Worm (Caenorhabditis elegans) whole organism, young adult: ENCODE measurements around the gene C04G6.13.

Source experiments
- B0261.1 ChIP-seq: sonication (generic microtip); optimal IDR thresholded peaks from 2 replicates; lab custom pipeline; 2016; ENCODE audit warnings: mild to moderate bottlenecking, missing genetic modification characterization, moderate library complexity, missing compliant biosample characterization
- B0336.3 ChIP-seq: fragments of 200-800 bp; sonication (Bioruptor generic); IDR thresholded peaks from 2 replicates; pipeline ENCODE4 v1.3.6; 2022; ENCODE audit warnings: missing genetic modification characterization, missing compliant biosample characterization
- C06A6.2 ChIP-seq: fragments of 200-800 bp; sonication (Bioruptor generic); conservative IDR thresholded peaks from 2 replicates; pipeline ENCODE4 v1.3.6; 2022; ENCODE audit warnings: missing genetic modification characterization, missing compliant biosample characterization
- D2030.7 ChIP-seq: fragments of 200-800 bp; sonication (Bioruptor generic); IDR thresholded peaks from 2 replicates; pipeline ENCODE4 v1.3.6; 2022; ENCODE audit warnings: missing genetic modification reagents, missing genetic modification characterization, missing compliant biosample characterization
- F10E7.11 ChIP-seq: sonication (generic microtip); optimal IDR thresholded peaks from 2 replicates; lab custom pipeline; 2017; ENCODE audit warnings: mild to moderate bottlenecking, missing genetic modification characterization, moderate library complexity, missing compliant biosample characterization
- F22D6.2 ChIP-seq: sonication (generic microtip); optimal IDR thresholded peaks from 2 replicates; lab custom pipeline; 2016; ENCODE audit warnings: mild to moderate bottlenecking, missing genetic modification characterization, missing compliant biosample characterization
- F33H1.4 ChIP-seq: fragments of 200-800 bp; sonication (Bioruptor generic); IDR thresholded peaks from 2 replicates; pipeline ENCODE4 v1.3.6; 2022; ENCODE audit warnings: missing genetic modification reagents, missing genetic modification characterization, missing compliant biosample characterization
- F39B2.1 ChIP-seq: fragments of 200-800 bp; sonication (Bioruptor generic); IDR thresholded peaks from 2 replicates; pipeline ENCODE4 v1.3.6; 2022; ENCODE audit warnings: missing genetic modification reagents, missing genetic modification characterization, missing compliant biosample characterization
- K11D2.4 ChIP-seq: fragments of 200-800 bp; sonication (Bioruptor generic); IDR thresholded peaks from 2 replicates; pipeline ENCODE4 v1.3.6; 2022; ENCODE audit warnings: missing genetic modification reagents, missing genetic modification characterization, missing compliant biosample characterization
- Y56A3A.18 ChIP-seq: fragments of 200-800 bp; sonication (Bioruptor generic); IDR thresholded peaks from 2 replicates; pipeline ENCODE4 v1.3.6; 2022; ENCODE audit warnings: missing genetic modification reagents, missing genetic modification characterization, missing compliant biosample characterization
- Y79H2A.3 ChIP-seq: fragments of 200-800 bp; sonication (Bioruptor generic); conservative IDR thresholded peaks from 2 replicates; pipeline ENCODE4 v1.3.6; 2022; ENCODE audit warnings: missing genetic modification reagents, missing genetic modification characterization, missing compliant biosample characterization
- ama-1 ChIP-seq, 3 experiments: fragments of 150-350 bp in 1 of 3; sonication (generic microtip) in 2 of 3; optimal IDR thresholded peaks; 2 replicates each; lab custom pipeline; 2014 to 2018; ENCODE audit warnings: missing biosample characterization in 2 of 3, missing genetic modification characterization in 2 of 3, missing genetic modification reagents in 2 of 3
- attf-6 ChIP-seq: fragments of 200-800 bp; sonication (Bioruptor generic); IDR thresholded peaks from 2 replicates; pipeline ENCODE4 v1.3.6; 2022; ENCODE audit warnings: missing genetic modification reagents, missing genetic modification characterization, missing compliant biosample characterization
- cebp-1 ChIP-seq, 2 experiments: fragments of 200-800 bp in 1 of 2; sonication (Bioruptor generic) in 1 of 2; sonication (generic microtip) in 1 of 2; IDR thresholded peaks in 1 of 2; optimal IDR thresholded peaks in 1 of 2; 2 replicates each; pipeline versions ENCODE4 v1.3.6 to Lab custom; 2017 to 2022; ENCODE audit warnings: missing compliant biosample characterization in 2 of 2, missing genetic modification characterization in 2 of 2, mild to moderate bottlenecking in 1 of 2, missing genetic modification reagents in 1 of 2, moderate library complexity in 1 of 2
- ceh-79 ChIP-seq: sonication (generic microtip); optimal IDR thresholded peaks from 2 replicates; lab custom pipeline; 2017; ENCODE audit warnings: mild to moderate bottlenecking, missing genetic modification characterization, missing compliant biosample characterization
- chd-7 ChIP-seq: sonication (generic microtip); optimal IDR thresholded peaks from 2 replicates; lab custom pipeline; 2016; ENCODE audit warnings: mild to moderate bottlenecking, missing genetic modification characterization, moderate library complexity, missing compliant biosample characterization
- die-1 ChIP-seq: sonication (generic microtip); optimal IDR thresholded peaks from 2 replicates; lab custom pipeline; 2016; ENCODE audit warnings: missing genotype, mild to moderate bottlenecking, missing genetic modification characterization, missing compliant biosample characterization
- efl-1 ChIP-seq: fragments of 150-350 bp; optimal IDR thresholded peaks from 2 replicates; lab custom pipeline; 2014; ENCODE audit warnings: missing biosample characterization, missing genetic modification reagents, missing genetic modification characterization
- ekl-4 ChIP-seq: fragments of 200-800 bp; sonication (Bioruptor generic); IDR thresholded peaks from 2 replicates; pipeline ENCODE4 v1.3.6; 2022; ENCODE audit warnings: missing genetic modification reagents, missing genetic modification characterization, missing compliant biosample characterization
- ets-4 ChIP-seq: fragments of 200-800 bp; sonication (Bioruptor generic); optimal IDR thresholded peaks from 2 replicates; lab custom pipeline; 2018; ENCODE audit warnings: mild to moderate bottlenecking, missing genetic modification characterization, missing compliant biosample characterization
- him-1 ChIP-seq: sonication (generic microtip); optimal IDR thresholded peaks from 2 replicates; lab custom pipeline; 2016; ENCODE audit warnings: missing genotype, missing genetic modification reagents, missing genetic modification characterization, missing compliant biosample characterization
- hlh-26 ChIP-seq: fragments of 200-800 bp; sonication (Bioruptor generic); conservative IDR thresholded peaks from 2 replicates; pipeline ENCODE4 v1.3.6; 2022; ENCODE audit warnings: missing genetic modification reagents, missing genetic modification characterization, missing compliant biosample characterization
- hrde-1 ChIP-seq: sonication (generic microtip); optimal IDR thresholded peaks from 2 replicates; lab custom pipeline; 2016; ENCODE audit warnings: missing genetic modification characterization, mild to moderate bottlenecking, missing compliant biosample characterization, moderate library complexity, missing genotype, missing genetic modification reagents, borderline replicate concordance
- hsf-1 ChIP-seq: fragments of 200-800 bp; sonication (Bioruptor generic); IDR thresholded peaks from 2 replicates; pipeline ENCODE4 v1.3.6; 2022; ENCODE audit warnings: missing genetic modification reagents, missing genetic modification characterization, missing compliant biosample characterization
- lin-26 ChIP-seq: fragments of 200-800 bp; sonication (Bioruptor generic); IDR thresholded peaks from 2 replicates; pipeline ENCODE4 v1.3.6; 2022; ENCODE audit warnings: missing genetic modification reagents, missing genetic modification characterization, missing compliant biosample characterization
- lin-54 ChIP-seq: fragments of 200-800 bp; sonication (Bioruptor generic); optimal IDR thresholded peaks from 2 replicates; lab custom pipeline; 2018; ENCODE audit warnings: mild to moderate bottlenecking, missing genetic modification characterization, missing compliant biosample characterization
- lir-1 ChIP-seq: fragments of 200-800 bp; sonication (Bioruptor generic); conservative IDR thresholded peaks from 2 replicates; pipeline ENCODE4 v1.3.6; 2022; ENCODE audit warnings: missing genetic modification reagents, missing genetic modification characterization, missing compliant biosample characterization
- lsl-1 ChIP-seq: fragments of 200-800 bp; sonication (Bioruptor generic); optimal IDR thresholded peaks from 2 replicates; lab custom pipeline; 2018; ENCODE audit warnings: mild to moderate bottlenecking, missing genetic modification characterization, moderate library complexity, missing compliant biosample characterization
- madf-3 ChIP-seq: fragments of 200-800 bp; sonication (Bioruptor generic); IDR thresholded peaks from 2 replicates; pipeline ENCODE4 v1.3.6; 2022; ENCODE audit warnings: missing genetic modification reagents, missing genetic modification characterization, missing compliant biosample characterization
- madf-6 ChIP-seq: fragments of 200-800 bp; sonication (Bioruptor generic); IDR thresholded peaks from 2 replicates; pipeline ENCODE4 v1.3.6; 2022; ENCODE audit warnings: missing genetic modification reagents, missing genetic modification characterization, missing compliant biosample characterization
- mcd-1 ChIP-seq: fragments of 200-800 bp; sonication (Bioruptor generic); IDR thresholded peaks from 2 replicates; pipeline ENCODE4 v1.3.6; 2022; ENCODE audit warnings: missing genetic modification reagents, missing genetic modification characterization, missing compliant biosample characterization
- nfya-2 ChIP-seq: fragments of 200-800 bp; sonication (Bioruptor generic); IDR thresholded peaks from 2 replicates; pipeline ENCODE4 v1.3.6; 2022; ENCODE audit warnings: missing genetic modification reagents, missing genetic modification characterization, missing compliant biosample characterization
- pbrm-1 ChIP-seq: fragments of 200-800 bp; sonication (Bioruptor generic); IDR thresholded peaks from 2 replicates; pipeline ENCODE4 v1.3.6; 2022; ENCODE audit warnings: missing genetic modification reagents, missing genetic modification characterization, missing compliant biosample characterization
- pha-4 ChIP-seq: fragments of 150-350 bp; sonication (generic microtip); optimal IDR thresholded peaks from 2 replicates; lab custom pipeline; 2014; ENCODE audit warnings: missing biosample characterization, missing genetic modification reagents, missing genetic modification characterization
- rcor-1 ChIP-seq: fragments of 200-800 bp; sonication (Bioruptor generic); IDR thresholded peaks from 2 replicates; pipeline ENCODE4 v1.3.6; 2022; ENCODE audit warnings: missing genetic modification reagents, missing genetic modification characterization, missing compliant biosample characterization
- snpc-4 ChIP-seq, 5 experiments: fragments of 150-350 bp in 1 of 5; sonication (generic microtip) in 4 of 5; optimal IDR thresholded peaks; 2 replicates each; lab custom pipeline; 2014 to 2018; ENCODE audit warnings: missing genetic modification characterization in 5 of 5, missing biosample characterization in 3 of 5, antibody characterized with exemption in 2 of 5, mild to moderate bottlenecking in 2 of 5, missing compliant biosample characterization in 2 of 5, missing genotype in 2 of 5, moderate library complexity in 2 of 5, missing genetic modification reagents in 1 of 5
- sptf-2 ChIP-seq: fragments of 200-800 bp; sonication (Bioruptor generic); optimal IDR thresholded peaks from 2 replicates; lab custom pipeline; 2018; ENCODE audit warnings: mild to moderate bottlenecking, missing genetic modification characterization, missing compliant biosample characterization
- tbp1 ChIP-seq: fragments of 200-800 bp; sonication (Bioruptor generic); optimal IDR thresholded peaks from 2 replicates; lab custom pipeline; 2018; ENCODE audit warnings: mild to moderate bottlenecking, missing genetic modification characterization, missing compliant biosample characterization
- tbx-9 ChIP-seq: sonication (generic microtip); optimal IDR thresholded peaks from 2 replicates; lab custom pipeline; 2016; ENCODE audit warnings: borderline replicate concordance, missing genetic modification characterization, inconsistent platforms, missing compliant biosample characterization
- tlf-1 ChIP-seq: fragments of 200-800 bp; sonication (Bioruptor generic); optimal IDR thresholded peaks from 2 replicates; lab custom pipeline; 2018; ENCODE audit warnings: mild to moderate bottlenecking, missing genetic modification characterization, missing compliant biosample characterization
- unc-130 ChIP-seq: sonication (generic microtip); optimal IDR thresholded peaks from 2 replicates; lab custom pipeline; 2016; ENCODE audit warnings: missing genetic modification reagents, missing genetic modification characterization, missing compliant biosample characterization
- xnd-1 ChIP-seq: sonication (generic microtip); optimal IDR thresholded peaks from 2 replicates; lab custom pipeline; 2016; ENCODE audit warnings: missing genotype, missing genetic modification reagents, missing genetic modification characterization, missing compliant biosample characterization
- zfh-2 ChIP-seq: fragments of 200-800 bp; sonication (Bioruptor generic); conservative IDR thresholded peaks from 2 replicates; pipeline ENCODE4 v1.3.6; 2022; ENCODE audit warnings: missing genetic modification reagents, missing genetic modification characterization, missing compliant biosample characterization
- zim-3 ChIP-seq: sonication (generic microtip); optimal IDR thresholded peaks from 2 replicates; lab custom pipeline; 2017; ENCODE audit warnings: mild to moderate bottlenecking, missing genetic modification characterization, moderate library complexity, missing compliant biosample characterization
- ztf-22 ChIP-seq: fragments of 200-800 bp; sonication (Bioruptor generic); optimal IDR thresholded peaks from 2 replicates; lab custom pipeline; 2018; ENCODE audit warnings: mild to moderate bottlenecking, missing genetic modification characterization, moderate library complexity, missing compliant biosample characterization
- ztf-6 ChIP-seq: fragments of 200-800 bp; sonication (Bioruptor generic); IDR thresholded peaks from 2 replicates; pipeline ENCODE4 v1.3.6; 2022; ENCODE audit warnings: missing genetic modification reagents, missing genetic modification characterization, missing compliant biosample characterization

The C04G6.13 gene

DNA sequence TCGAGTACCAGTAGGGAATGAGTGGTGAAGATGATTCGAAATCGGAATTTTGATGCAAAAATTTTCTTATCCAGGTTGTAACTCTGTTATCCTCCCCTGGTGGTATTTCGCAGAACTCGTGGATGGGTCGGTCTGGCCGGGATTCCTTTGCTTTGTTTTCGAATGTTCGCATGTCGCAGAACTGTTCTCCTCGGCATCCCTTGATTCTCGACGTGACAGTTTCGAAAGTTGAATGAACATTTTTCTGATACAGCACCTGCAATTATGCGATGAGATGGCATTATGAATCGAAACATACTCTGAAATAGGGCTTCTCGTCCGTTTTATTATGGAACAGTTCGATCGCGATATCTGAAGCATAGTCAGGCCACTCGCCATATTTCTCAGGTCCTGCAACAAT is 37.8 kb upstream of the C04G6.13 start:
- TF ChIP-seq ekl-4 (GFP tag; lab: Robert Waterston, UW) (peak; percentile 77; the same call in 1 of the 2 replicates), F39B2.1 (GFP tag; lab: Robert Waterston, UW) (no peak), pbrm-1 (GFP tag; lab: Robert Waterston, UW) (peak; percentile 50; the same call in 1 of the 2 replicates), die-1 (tag; lab: Kevin White, UChicago) (peak; percentile 26), hlh-26 (GFP tag; lab: Robert Waterston, UW) (no peak), madf-3 (0 out of 2 replicates have a peak, but pooled peaks have one; percentile 4), attf-6 (0 out of 2 replicates have a peak, but pooled peaks have one; percentile 48), hrde-1 (peak; percentile 33), snpc-4 (GFP tag; optimal IDR thresholded peaks at IDR 0.05; lab: Kevin White, UChicago) (no peak), snpc-4 (tag; optimal IDR thresholded peaks at IDR 0.05; lab: Kevin White, UChicago) (peak in 1 of 4 experiments; percentile 73), chd-7 (no peak), mcd-1 (GFP tag; lab: Robert Waterston, UW) (peak; percentile 57), unc-130 (GFP tag; lab: Kevin White, UChicago) (peak; percentile 9), rcor-1 (GFP tag; lab: Robert Waterston, UW) (peak; percentile 49; the same call in 1 of the 2 replicates), lin-54 (peak; percentile 35), xnd-1 (tag; lab: Kevin White, UChicago) (no peak), B0336.3 (GFP tag; lab: Robert Waterston, UW) (peak; percentile 89), K11D2.4 (GFP tag; lab: Robert Waterston, UW) (0 out of 2 replicates have a peak, but pooled peaks have one; percentile 40), hsf-1 (peak; percentile 65; the same call in 1 of the 2 replicates), him-1 (peak; percentile 26), madf-6 (GFP tag; lab: Robert Waterston, UW) (peak; percentile 53), tlf-1 (GFP tag; lab: Kevin White, UChicago) (peak; percentile 10), lsl-1 (peak; percentile 34), zfh-2 (no peak), Y79H2A.3 (GFP tag; lab: Robert Waterston, UW) (no peak), efl-1 (GFP tag; lab: Kevin White, UChicago) (peak; percentile 9), lir-1 (GFP tag; lab: Robert Waterston, UW) (0 out of 2 replicates have a peak, but pooled peaks have one; percentile 8), D2030.7 (GFP tag; lab: Robert Waterston, UW) (peak; percentile 29; the same call in 1 of the 2 replicates), lin-26 (GFP tag; lab: Robert Waterston, UW) (0 out of 2 replicates have a peak, but pooled peaks have one; percentile 13), F33H1.4 (peak; percentile 12; the same call in 1 of the 2 replicates)
- TF ChIP-seq, all 124 proteins: peak for 23

DNA sequence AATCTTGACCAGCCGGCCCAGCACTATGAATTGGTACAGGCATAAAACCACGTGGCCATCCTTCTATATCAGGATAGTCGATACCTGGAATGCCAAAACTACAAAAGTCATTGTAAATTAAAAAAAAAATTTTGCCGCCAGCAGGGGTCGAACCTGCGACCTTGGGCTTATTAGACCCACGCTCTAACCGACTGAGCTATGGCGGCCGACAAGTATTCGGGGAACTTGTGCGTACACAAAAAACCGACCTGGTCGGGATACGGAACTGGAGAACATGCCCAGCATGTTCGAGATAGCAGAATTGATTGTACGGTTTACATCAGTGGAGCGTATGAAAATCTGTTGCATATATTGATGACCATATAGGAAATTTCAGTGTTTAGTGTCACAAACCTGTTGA is 36.7 kb upstream of the C04G6.13 start:
- TF ChIP-seq zfh-2: no peak
- no peak for TF ChIP-seq nfya-2 (GFP tag; lab: Robert Waterston, UW)
- TF ChIP-seq rcor-1 (GFP tag; lab: Robert Waterston, UW): peak; percentile 83
- TF ChIP-seq F22D6.2 (tag; lab: Kevin White, UChicago): no peak
- TF ChIP-seq C06A6.2 (GFP tag; lab: Robert Waterston, UW): peak; percentile 63
- TF ChIP-seq ama-1 (optimal IDR thresholded peaks at IDR 0.05; lab: Kevin White, UChicago): no peak
- peak in 1 of 2 experiments; percentile 68 for TF ChIP-seq ama-1 (GFP tag; optimal IDR thresholded peaks at IDR 0.05; lab: Kevin White, UChicago)
- TF ChIP-seq ceh-79 (tag; lab: Kevin White, UChicago): peak; percentile 19
- peak; percentile 38 for TF ChIP-seq zim-3 (tag; lab: Kevin White, UChicago)
- TF ChIP-seq sptf-2: no peak
- TF ChIP-seq cebp-1 (GFP tag; IDR thresholded peaks at IDR 0.05; lab: Robert Waterston, UW): no peak
- TF ChIP-seq cebp-1 (tag; optimal IDR thresholded peaks at IDR 0.05; lab: Kevin White, UChicago): peak; percentile 53
- peak; percentile 92 for TF ChIP-seq B0261.1 (tag; lab: Kevin White, UChicago)
- TF ChIP-seq ztf-6 (GFP tag; lab: Robert Waterston, UW): no peak
- peak; percentile 99 for TF ChIP-seq tbp1 (GFP tag; lab: Kevin White, UChicago)
- no peak for TF ChIP-seq F10E7.11 (tag; lab: Kevin White, UChicago)
- no peak for TF ChIP-seq tbx-9 (tag; lab: Kevin White, UChicago)
- peak; percentile 15 for TF ChIP-seq die-1 (tag; lab: Kevin White, UChicago)
- peak; percentile 64 for TF ChIP-seq lin-54
- no peak for TF ChIP-seq ets-4 (GFP tag; lab: Kevin White, UChicago)
- TF ChIP-seq Y56A3A.18: peak; percentile 89
- no peak for TF ChIP-seq ztf-22 (GFP tag; lab: Kevin White, UChicago)
- no peak for TF ChIP-seq pha-4
